Worm (Caenorhabditis elegans) whole organism, L4 larva: ENCODE results near the gene cgt-3.
A peak's percentile ranks its signal among the peaks of the same experiment; 100 is the strongest.

Experiments used
- F10B5.3 ChIP-seq: sonication (generic microtip); optimal IDR thresholded peaks from 2 replicates; lab custom pipeline; 2016; ENCODE audit warnings: mild to moderate bottlenecking, missing genetic modification characterization, missing compliant biosample characterization
- F44E2.7 ChIP-seq: fragments of 200-800 bp; sonication (Bioruptor generic); IDR thresholded peaks from 2 replicates; pipeline ENCODE4 v2.1.2; 2022; ENCODE audit warnings: missing genetic modification characterization, missing compliant biosample characterization
- F49E8.2 ChIP-seq: sonication (generic microtip); optimal IDR thresholded peaks from 2 replicates; lab custom pipeline; 2016; ENCODE audit warnings: missing compliant biosample characterization, mild to moderate bottlenecking, missing genetic modification characterization, borderline replicate concordance
- R02D3.7 ChIP-seq: fragments of 150-350 bp; sonication (generic microtip); optimal IDR thresholded peaks from 3 replicates; lab custom pipeline; 2014; ENCODE audit warnings: missing biosample characterization, missing genetic modification characterization
- T20F7.1 ChIP-seq: fragments of 200-800 bp; sonication (Bioruptor generic); optimal IDR thresholded peaks from 2 replicates; lab custom pipeline; 2018; ENCODE audit warnings: mild to moderate bottlenecking, missing genetic modification characterization, missing compliant biosample characterization
- Y105C5A.15 ChIP-seq: fragments of 200-800 bp; sonication (Bioruptor generic); IDR thresholded peaks from 2 replicates; pipeline ENCODE4 v1.3.6; 2022; ENCODE audit warnings: missing genetic modification characterization, missing compliant biosample characterization
- ZK337.2 ChIP-seq: fragments of 200-800 bp; sonication (Bioruptor generic); IDR thresholded peaks from 2 replicates; pipeline ENCODE4 v1.3.6; 2022; ENCODE audit warnings: missing genetic modification reagents, missing genetic modification characterization, missing compliant biosample characterization
- ZK546.5 ChIP-seq, 2 experiments: sonication (generic microtip); optimal IDR thresholded peaks; 2 replicates each; lab custom pipeline; 2017; ENCODE audit warnings: missing biosample characterization in 2 of 2, missing genetic modification characterization in 2 of 2
- aha-1 ChIP-seq: fragments of 150-350 bp; peaks from one replicate; lab custom pipeline; 2014; ENCODE audit warnings: missing biosample characterization, missing genetic modification characterization
- ama-1 ChIP-seq: fragments of 150-350 bp; optimal IDR thresholded peaks from 2 replicates; lab custom pipeline; 2014; ENCODE audit warnings: inconsistent platforms, mixed read lengths
- arid-1 ChIP-seq: fragments of 200-800 bp; sonication (Bioruptor generic); conservative IDR thresholded peaks from 2 replicates; pipeline ENCODE4 v1.3.6; 2022; ENCODE audit warnings: missing genetic modification reagents, missing genetic modification characterization, missing compliant biosample characterization
- ceh-32 ChIP-seq: sonication (generic microtip); optimal IDR thresholded peaks from 2 replicates; lab custom pipeline; 2016; ENCODE audit warnings: mild to moderate bottlenecking, missing genetic modification characterization, missing compliant biosample characterization; ENCODE audit not compliant: poor library complexity
- ceh-62 ChIP-seq: sonication (generic microtip); optimal IDR thresholded peaks from 2 replicates; lab custom pipeline; 2017; ENCODE audit warnings: missing biosample characterization, missing genetic modification characterization
- daf-12 ChIP-seq: fragments of 150-350 bp; optimal IDR thresholded peaks from 2 replicates; lab custom pipeline; 2014; ENCODE audit warnings: missing biosample characterization, missing genetic modification reagents, missing genetic modification characterization
- daf-16 ChIP-seq, 3 experiments: sonication (generic microtip); optimal IDR thresholded peaks; 2 replicates each; lab custom pipeline; 2016 to 2017; ENCODE audit warnings: missing genetic modification characterization in 3 of 3, missing genetic modification reagents in 3 of 3, mild to moderate bottlenecking in 2 of 3, missing compliant biosample characterization in 2 of 3, missing biosample characterization in 1 of 3, moderate library complexity in 1 of 3
- dmd-9 ChIP-seq: fragments of 200-800 bp; sonication (Bioruptor generic); IDR thresholded peaks from 2 replicates; pipeline ENCODE4 v1.3.6; 2022; ENCODE audit warnings: missing genetic modification reagents, missing genetic modification characterization, missing compliant biosample characterization
- dpl-1 ChIP-seq: fragments of 150-350 bp; optimal IDR thresholded peaks from 2 replicates; lab custom pipeline; 2014; ENCODE audit warnings: missing biosample characterization, missing genetic modification reagents, missing genetic modification characterization
- egl-43 ChIP-seq: fragments of 200-800 bp; sonication (Bioruptor generic); IDR thresholded peaks from 2 replicates; pipeline ENCODE4 v1.3.6; 2022; ENCODE audit warnings: missing genetic modification reagents, missing genetic modification characterization, missing compliant biosample characterization
- hlh-30 ChIP-seq: sonication (generic microtip); optimal IDR thresholded peaks from 2 replicates; lab custom pipeline; 2017; ENCODE audit warnings: antibody characterized with exemption, mild to moderate bottlenecking, missing genetic modification characterization, missing compliant biosample characterization; ENCODE audit not compliant: insufficient read depth
- hmg-1.1 ChIP-seq: fragments of 200-800 bp; sonication (Bioruptor generic); IDR thresholded peaks from 2 replicates; pipeline ENCODE4 v1.3.6; 2022; ENCODE audit warnings: missing genetic modification reagents, missing genetic modification characterization, missing compliant biosample characterization
- lim-7 ChIP-seq: fragments of 200-800 bp; sonication (Bioruptor generic); IDR thresholded peaks from 2 replicates; pipeline ENCODE4 v1.3.6; 2022; ENCODE audit warnings: missing genetic modification characterization, missing compliant biosample characterization
- lin-38 ChIP-seq: fragments of 200-800 bp; sonication (Bioruptor generic); IDR thresholded peaks from 2 replicates; pipeline ENCODE4 v1.3.6; 2022; ENCODE audit warnings: missing genetic modification reagents, missing genetic modification characterization, missing compliant biosample characterization
- lir-3 ChIP-seq: sonication (generic microtip); optimal IDR thresholded peaks from 2 replicates; lab custom pipeline; 2016; ENCODE audit warnings: mild to moderate bottlenecking, missing genetic modification characterization, missing compliant biosample characterization
- lsy-2 ChIP-seq, 2 experiments: fragments of 150-350 bp in 1 of 2; sonication (generic microtip) in 1 of 2; optimal IDR thresholded peaks; 2 replicates each; lab custom pipeline; 2014 to 2017; ENCODE audit warnings: missing biosample characterization in 2 of 2, missing genetic modification characterization in 2 of 2
- mxl-2 ChIP-seq: fragments of 200-800 bp; sonication (Bioruptor generic); conservative IDR thresholded peaks from 2 replicates; pipeline ENCODE4 v1.3.6; 2022; ENCODE audit warnings: missing genetic modification reagents, missing genetic modification characterization, missing compliant biosample characterization
- nhr-102 ChIP-seq: sonication (generic microtip); optimal IDR thresholded peaks from 2 replicates; lab custom pipeline; 2016; ENCODE audit warnings: mild to moderate bottlenecking, missing genetic modification characterization, moderate library complexity, missing compliant biosample characterization
- nhr-11 ChIP-seq: fragments of 150-350 bp; optimal IDR thresholded peaks from 2 replicates; lab custom pipeline; 2014; ENCODE audit warnings: missing biosample characterization, missing genetic modification characterization
- nhr-28 ChIP-seq: fragments of 150-350 bp; optimal IDR thresholded peaks from 2 replicates; lab custom pipeline; 2014; ENCODE audit warnings: missing biosample characterization, missing genetic modification characterization
- nhr-42 ChIP-seq: fragments of 200-800 bp; sonication (Bioruptor generic); IDR thresholded peaks from 2 replicates; pipeline ENCODE4 v1.3.6; 2022; ENCODE audit warnings: missing genetic modification characterization, missing compliant biosample characterization
- nhr-6 ChIP-seq: fragments of 150-350 bp; optimal IDR thresholded peaks from 2 replicates; lab custom pipeline; 2014; ENCODE audit warnings: missing biosample characterization, missing genetic modification characterization
- nhr-76 ChIP-seq: fragments of 150-350 bp; optimal IDR thresholded peaks from 2 replicates; lab custom pipeline; 2014; ENCODE audit warnings: missing biosample characterization, missing genetic modification characterization
- nhr-77 ChIP-seq: fragments of 150-350 bp; optimal IDR thresholded peaks from 2 replicates; lab custom pipeline; 2014; ENCODE audit warnings: missing biosample characterization, missing genetic modification characterization
- pha-4 ChIP-seq, 2 experiments: fragments of 150-350 bp in 1 of 2; fragments of 200-800 bp in 1 of 2; sonication (Bioruptor generic) in 1 of 2; IDR thresholded peaks in 1 of 2; optimal IDR thresholded peaks in 1 of 2; 2 replicates each; pipeline versions ENCODE4 v1.3.6 to Lab custom; 2014 to 2022; ENCODE audit warnings: missing genetic modification characterization in 2 of 2, missing genetic modification reagents in 2 of 2, missing biosample characterization in 1 of 2, missing compliant biosample characterization in 1 of 2
- php-3 ChIP-seq: fragments of 200-800 bp; sonication (Bioruptor generic); IDR thresholded peaks from 2 replicates; pipeline ENCODE4 v1.3.6; 2022; ENCODE audit warnings: missing genetic modification reagents, missing genetic modification characterization, missing compliant biosample characterization
- pqm-1 ChIP-seq: sonication (generic microtip); optimal IDR thresholded peaks from 2 replicates; lab custom pipeline; 2017; ENCODE audit warnings: missing biosample characterization, missing genetic modification characterization
- saeg-2 ChIP-seq: fragments of 200-800 bp; sonication (Bioruptor generic); IDR thresholded peaks from 2 replicates; pipeline ENCODE4 v1.3.6; 2022; ENCODE audit warnings: missing genetic modification reagents, missing genetic modification characterization, missing compliant biosample characterization
- spr-1 ChIP-seq: sonication (generic microtip); optimal IDR thresholded peaks from 2 replicates; lab custom pipeline; 2016; ENCODE audit warnings: mild to moderate bottlenecking, missing genetic modification characterization, missing compliant biosample characterization
- spr-3 ChIP-seq: fragments of 200-800 bp; sonication (Bioruptor generic); optimal IDR thresholded peaks from 2 replicates; lab custom pipeline; 2018; ENCODE audit warnings: mild to moderate bottlenecking, missing genetic modification characterization, missing compliant biosample characterization
- unc-130 ChIP-seq: sonication (generic microtip); optimal IDR thresholded peaks from 2 replicates; lab custom pipeline; 2016; ENCODE audit warnings: missing genetic modification reagents, missing genetic modification characterization, missing compliant biosample characterization
- zfp-2 ChIP-seq: sonication (generic microtip); optimal IDR thresholded peaks from 2 replicates; lab custom pipeline; 2016; ENCODE audit warnings: mild to moderate bottlenecking, missing genetic modification characterization, missing compliant biosample characterization
- ztf-11 ChIP-seq: fragments of 150-350 bp; optimal IDR thresholded peaks from 2 replicates; lab custom pipeline; 2014; ENCODE audit warnings: missing biosample characterization, missing genetic modification characterization

Gene cgt-3

DNA sequence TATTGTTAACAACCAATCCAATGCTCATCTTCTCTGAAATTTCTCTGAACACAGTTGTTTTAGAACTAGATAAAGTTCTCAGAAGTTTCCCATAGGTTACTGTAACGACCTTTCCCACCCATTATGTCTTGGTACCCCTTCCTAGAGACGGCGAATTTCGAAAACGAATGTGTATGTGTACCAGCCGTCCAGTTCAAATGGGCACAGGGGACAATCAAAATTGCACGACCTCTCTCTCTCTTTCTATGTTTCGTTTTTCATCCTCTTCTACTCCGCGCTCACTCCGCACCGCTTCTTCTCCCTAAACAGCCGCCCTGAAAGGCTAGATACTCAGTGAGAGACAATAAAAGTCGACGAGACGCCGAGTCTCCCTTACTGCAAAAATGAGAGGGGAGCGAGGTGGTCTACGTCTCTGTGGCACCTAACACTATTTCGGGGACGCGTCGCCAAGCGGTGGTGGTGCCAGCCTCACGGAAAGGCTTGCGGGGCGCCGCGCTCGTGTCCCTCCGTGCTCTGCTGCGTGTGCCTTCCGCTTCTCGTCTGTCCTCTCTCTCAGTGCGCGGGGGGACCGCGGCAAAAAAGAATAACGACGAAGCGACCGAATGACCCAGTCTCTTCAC is 9.6 kb upstream of the cgt-3 start (continued):
- no peak for TF ChIP-seq daf-16 (GFP tag; optimal IDR thresholded peaks at IDR 0.05; lab: Kevin White, UChicago)
- TF ChIP-seq daf-16 (tag; optimal IDR thresholded peaks at IDR 0.05; lab: Kevin White, UChicago): peak; percentile 36
- no peak for TF ChIP-seq lim-7 (GFP tag; lab: Robert Waterston, UW)
- TF ChIP-seq lin-38 (GFP tag; lab: Robert Waterston, UW): peak; percentile 32
- TF ChIP-seq T20F7.1 (GFP tag; lab: Kevin White, UChicago): no peak
- TF ChIP-seq mxl-2 (GFP tag; lab: Robert Waterston, UW): no peak
- TF ChIP-seq nhr-102 (tag; lab: Kevin White, UChicago): peak; percentile 43
- TF ChIP-seq hlh-30 (tag; lab: Kevin White, UChicago): peak; percentile 22
- TF ChIP-seq lsy-2 (tag; optimal IDR thresholded peaks at IDR 0.05; lab: Kevin White, UChicago): peak in 1 of 2 experiments; percentile 15
- TF ChIP-seq arid-1 (GFP tag; lab: Robert Waterston, UW): 0 out of 2 replicates have a peak, but pooled peaks have one; percentile 43
- TF ChIP-seq zfp-2 (tag; lab: Kevin White, UChicago): no peak
- no peak for TF ChIP-seq nhr-11 (tag; lab: Kevin White, UChicago)
- no peak for TF ChIP-seq ceh-62
- no peak for TF ChIP-seq ZK546.5 (tag; optimal IDR thresholded peaks at IDR 0.05; lab: Kevin White, UChicago)
- no peak for TF ChIP-seq php-3 (GFP tag; lab: Robert Waterston, UW)
- no peak for TF ChIP-seq nhr-76 (tag; lab: Kevin White, UChicago)

DNA sequence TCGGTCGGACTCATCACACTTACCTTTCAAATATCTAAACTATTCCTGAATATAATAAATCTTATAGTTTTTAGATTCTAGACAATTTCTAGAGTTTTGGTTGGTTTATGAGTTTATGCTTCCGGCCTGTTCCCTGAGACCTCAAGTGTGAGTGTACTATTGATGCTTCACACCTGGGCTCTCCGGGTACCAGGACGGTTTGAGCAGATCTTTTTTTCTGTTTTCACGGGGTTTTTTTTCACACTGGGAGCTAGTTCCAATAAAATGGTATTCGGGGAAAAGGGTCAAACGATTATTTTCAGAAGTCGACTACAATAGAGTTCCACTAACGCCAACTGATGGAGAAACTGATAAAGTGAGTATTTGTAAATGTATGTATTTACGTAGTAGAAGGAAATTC is 9.0 kb upstream of the cgt-3 start:
- TF ChIP-seq aha-1 (tag; lab: Kevin White, UChicago): peak; percentile 96
- no peak for TF ChIP-seq nhr-102 (tag; lab: Kevin White, UChicago)
- TF ChIP-seq, all 104 proteins: peak for 1

DNA sequence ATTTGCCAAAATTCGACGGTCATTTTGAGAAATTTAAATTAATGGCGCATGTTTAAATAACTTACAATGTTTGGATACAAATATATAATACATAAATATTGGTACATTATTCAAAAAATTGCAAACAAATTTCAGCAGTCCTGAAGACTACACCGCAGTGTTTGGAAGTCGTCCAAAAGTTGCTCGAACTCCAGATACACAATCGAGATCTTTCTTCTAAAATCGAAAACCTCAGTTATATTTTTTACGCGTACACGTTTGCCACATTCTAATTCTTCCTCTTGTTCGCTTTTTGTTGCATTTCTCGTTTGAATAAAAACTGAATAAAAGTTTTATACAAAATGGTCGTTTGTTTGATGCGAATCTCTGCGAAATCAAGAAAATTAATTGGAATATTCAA is 6.9 kb upstream of the cgt-3 start, which contains the start of gene tsp-18:
Gene tsp-18, plus strand, starts transcription at position 301 of the 400 bp plus-strand sequence.
- TF ChIP-seq aha-1 (tag; lab: Kevin White, UChicago) (peak; percentile 64), nhr-77 (tag; lab: Kevin White, UChicago) (no peak), Y105C5A.15 (GFP tag; lab: Robert Waterston, UW) (no peak), nhr-42 (no peak)

DNA sequence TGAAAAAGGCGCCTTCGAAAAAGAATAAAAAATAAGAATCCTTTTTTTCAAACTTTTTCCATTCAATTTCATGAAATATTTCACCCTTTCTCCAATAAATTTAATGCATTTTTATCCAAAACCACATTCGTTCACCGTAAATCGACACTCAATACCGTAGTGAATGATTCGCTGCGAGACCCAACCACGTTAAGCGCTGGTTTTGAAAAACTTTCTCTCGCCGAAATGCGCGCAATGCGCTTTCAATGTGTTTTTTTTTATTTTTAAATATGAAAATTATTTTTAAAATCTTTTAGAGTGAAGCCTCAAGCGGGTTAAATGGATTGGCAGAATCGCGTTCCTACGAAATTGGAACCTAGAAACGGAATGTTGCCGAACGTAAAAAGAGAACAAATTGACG is 4.8 kb upstream of the cgt-3 start, which contains the start of gene F59G1.8:
Gene F59G1.8, plus strand, starts transcription at position 293 of the 400 bp plus-strand sequence.
- TF ChIP-seq R02D3.7 (peak; percentile 49), spr-3 (GFP tag; lab: Kevin White, UChicago) (no peak)
- TF ChIP-seq, all 104 proteins: peak for 1

DNA sequence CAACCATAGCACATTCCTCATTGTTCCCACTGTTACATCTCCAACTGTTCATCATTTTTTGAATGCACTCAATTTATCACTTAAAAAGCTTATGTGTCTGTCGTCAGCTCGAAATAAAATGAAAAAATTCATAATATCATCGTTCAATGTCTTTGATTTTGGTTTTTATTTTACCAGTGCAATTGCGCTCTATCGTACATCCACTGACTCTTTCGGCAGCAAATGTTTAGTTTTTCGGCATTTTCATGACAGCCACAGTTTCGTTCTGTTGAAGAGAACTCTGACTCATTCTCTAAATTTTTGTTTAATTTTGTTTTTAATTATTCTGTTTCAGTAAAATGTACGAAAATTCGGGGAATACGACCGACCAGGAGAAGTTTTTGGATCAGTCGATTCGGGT is 3.6 kb upstream of the cgt-3 start, which contains the start of gene vps-35:
Gene vps-35, plus strand, starts transcription at position 335 of the 400 bp plus-strand sequence.
- TF ChIP-seq daf-12 (no peak), ZK337.2 (no peak), unc-130 (GFP tag; lab: Kevin White, UChicago) (no peak), egl-43 (GFP tag; lab: Robert Waterston, UW) (no peak), pha-4 (GFP tag; IDR thresholded peaks at IDR 0.05; lab: Robert Waterston, UW) (no peak), pha-4 (tag; optimal IDR thresholded peaks at IDR 0.05; lab: Kevin White, UChicago) (peak; percentile 22), lir-3 (tag; lab: Kevin White, UChicago) (no peak), hmg-1.1 (GFP tag; lab: Robert Waterston, UW) (0 out of 2 replicates have a peak, but pooled peaks have one; percentile 35), saeg-2 (GFP tag; lab: Robert Waterston, UW) (no peak), nhr-6 (tag; lab: Kevin White, UChicago) (peak; percentile 56), ceh-62 (no peak), lsy-2 (tag; optimal IDR thresholded peaks at IDR 0.05; lab: Kevin White, UChicago) (peak in 1 of 2 experiments; percentile 52), spr-1 (no peak), ama-1 (no peak), ztf-11 (no peak), F49E8.2 (tag; lab: Kevin White, UChicago) (no peak), nhr-28 (tag; lab: Kevin White, UChicago) (peak; percentile 76), ceh-32 (tag; lab: Kevin White, UChicago) (no peak), dpl-1 (GFP tag; lab: Kevin White, UChicago) (peak; percentile 19), lim-7 (GFP tag; lab: Robert Waterston, UW) (no peak), hlh-30 (tag; lab: Kevin White, UChicago) (peak; percentile 44), dmd-9 (no peak), pqm-1 (peak; percentile 58), arid-1 (GFP tag; lab: Robert Waterston, UW) (no peak), F44E2.7 (GFP tag; lab: Robert Waterston, UW) (no peak), F10B5.3 (tag; lab: Kevin White, UChicago) (no peak)
